Fruit fly (Drosophila melanogaster): Measurements from ENCODE around the gene CG7988.

The CG7988 gene

dm6 chr3R:18242089-18242955 is 22.0 kb downstream of the CG7988 start, which contains the start of the genes CG7156 and 14-3-3epsilon (continued):
- TF ChIP-seq bowl (GFP tag; IDR thresholded peaks at IDR 0.05) (no peak), CG11093 (GFP tag; IDR thresholded peaks at IDR 0.05) (no peak), fd102C (GFP tag; optimal IDR thresholded peaks at IDR 0.05) (no peak), peb (GFP tag; IDR thresholded peaks at IDR 0.05) (no peak), Ets97D (GFP tag; optimal IDR thresholded peaks at IDR 0.05) (peak; percentile 81), CG2889 (GFP tag; IDR thresholded peaks at IDR 0.05) (no peak), Optix (GFP tag; IDR thresholded peaks at IDR 0.05) (no peak), CG2678 (tag; optimal IDR thresholded peaks at IDR 0.05) (no peak), CG8478 (optimal IDR thresholded peaks at IDR 0.05) (peak; percentile 91), sc (optimal IDR thresholded peaks at IDR 0.05) (no peak), sc (GFP tag; optimal IDR thresholded peaks at IDR 0.05) (no peak), ERR (GFP tag; optimal IDR thresholded peaks at IDR 0.05) (no peak), CG4424 (GFP tag; optimal IDR thresholded peaks at IDR 0.05) (peak; percentile 24), mld (GFP tag; IDR thresholded peaks at IDR 0.05; ENCODE audit: partially characterized antibody) (0 out of 3 replicates have a peak, but pooled peaks have one; percentile 26), en (GFP tag; optimal IDR thresholded peaks at IDR 0.05) (no peak), so (GFP tag; IDR thresholded peaks at IDR 0.05) (peak; percentile 55; the same call in 2 of the 3 replicates), Hmr (GFP tag; optimal IDR thresholded peaks at IDR 0.05) (peak; percentile 46), CG18476 (GFP tag; optimal IDR thresholded peaks at IDR 0.05) (no peak), CG15269 (tag; optimal IDR thresholded peaks at IDR 0.05) (no peak), scrt (GFP tag; optimal IDR thresholded peaks at IDR 0.05) (peak; percentile 10), CG33557 (GFP tag; optimal IDR thresholded peaks at IDR 0.05) (peak; percentile 6), dan (GFP tag; IDR thresholded peaks at IDR 0.05) (no peak), Blimp-1 (GFP tag; optimal IDR thresholded peaks at IDR 0.05) (no peak), Chrac-16 (GFP tag; optimal IDR thresholded peaks at IDR 0.05) (peak; percentile 49), CG9727 (GFP tag; optimal IDR thresholded peaks at IDR 0.05) (peak; percentile 60), aop (GFP tag; IDR thresholded peaks at IDR 0.05) (0 out of 2 replicates have a peak, but pooled peaks have one; percentile 8), CG15011 (GFP tag; optimal IDR thresholded peaks at IDR 0.05) (no peak), Six4 (GFP tag; optimal IDR thresholded peaks at IDR 0.05) (no peak), CG11723 (GFP tag; optimal IDR thresholded peaks at IDR 0.05) (no peak), CG4360 (GFP tag; IDR thresholded peaks at IDR 0.05) (0 out of 2 replicates have a peak, but pooled peaks have one; percentile 24), fru (optimal IDR thresholded peaks at IDR 0.05) (no peak), Atf3 (GFP tag; optimal IDR thresholded peaks at IDR 0.05) (no peak), mam (GFP tag; optimal IDR thresholded peaks at IDR 0.05) (no peak), CG30431 (GFP tag; optimal IDR thresholded peaks at IDR 0.05) (no peak), Max (GFP tag; optimal IDR thresholded peaks at IDR 0.05) (peak; percentile 47), Nf-YC (tag; optimal IDR thresholded peaks at IDR 0.05) (peak; percentile 49), CG1529 (GFP tag; optimal IDR thresholded peaks at IDR 0.05) (no peak), Dad (GFP tag; optimal IDR thresholded peaks at IDR 0.05) (no peak), CG7556 (GFP tag; optimal IDR thresholded peaks at IDR 0.05) (peak; percentile 43), cas (GFP tag; IDR thresholded peaks at IDR 0.05) (no peak), sd (tag; optimal IDR thresholded peaks at IDR 0.05) (no peak), HLH4C (GFP tag; IDR thresholded peaks at IDR 0.05; ENCODE audit: partially characterized antibody) (no peak), Dref (GFP tag; IDR thresholded peaks at IDR 0.05) (peak; percentile 61), CG11456 (GFP tag; IDR thresholded peaks at IDR 0.05) (no peak; the same call in 2 of the 3 replicates), dpn (GFP tag; optimal IDR thresholded peaks at IDR 0.05) (peak in 1 of 2 experiments; percentile 45), cad (GFP tag; optimal IDR thresholded peaks at IDR 0.05) (no peak), CG4328 (GFP tag; optimal IDR thresholded peaks at IDR 0.05) (peak; percentile 2), Hey (tag; optimal IDR thresholded peaks at IDR 0.05) (no peak), pum (GFP tag; optimal IDR thresholded peaks at IDR 0.05) (peak; percentile 4), CG16813 (GFP tag; IDR thresholded peaks at IDR 0.05; ENCODE audit: partially characterized antibody) (peak; percentile 70)

Data from whole organism, embryonic.